Worm (Caenorhabditis elegans) whole organism, L4 larva: Measurements from ENCODE around the gene gur-3.

Source experiments
- F26F4.8 ChIP-seq: fragments of 200-800 bp; sonication (Bioruptor generic); conservative IDR thresholded peaks from 2 replicates; pipeline ENCODE4 v1.3.6; 2022; ENCODE audit warnings: missing genetic modification characterization, missing compliant biosample characterization
- F37D6.2 ChIP-seq: sonication (generic microtip); optimal IDR thresholded peaks from 2 replicates; lab custom pipeline; 2016; ENCODE audit warnings: mild to moderate bottlenecking, missing genetic modification characterization, missing compliant biosample characterization
- F44E2.7 ChIP-seq: fragments of 200-800 bp; sonication (Bioruptor generic); IDR thresholded peaks from 2 replicates; pipeline ENCODE4 v2.1.2; 2022; ENCODE audit warnings: missing genetic modification characterization, missing compliant biosample characterization
- T26A8.4 ChIP-seq: fragments of 200-800 bp; sonication (Bioruptor generic); IDR thresholded peaks from 2 replicates; pipeline ENCODE4 v1.3.6; 2022; ENCODE audit warnings: missing genetic modification characterization, missing compliant biosample characterization
- Y48G9A.11 ChIP-seq: fragments of 200-800 bp; sonication (Bioruptor generic); IDR thresholded peaks from 2 replicates; pipeline ENCODE4 v1.3.6; 2022; ENCODE audit warnings: missing genetic modification reagents, missing genetic modification characterization, missing compliant biosample characterization
- ZK337.2 ChIP-seq: fragments of 200-800 bp; sonication (Bioruptor generic); IDR thresholded peaks from 2 replicates; pipeline ENCODE4 v1.3.6; 2022; ENCODE audit warnings: missing genetic modification reagents, missing genetic modification characterization, missing compliant biosample characterization
- ZK546.5 ChIP-seq, 2 experiments: sonication (generic microtip); optimal IDR thresholded peaks; 2 replicates each; lab custom pipeline; 2017; ENCODE audit warnings: missing biosample characterization in 2 of 2, missing genetic modification characterization in 2 of 2
- ama-1 ChIP-seq: fragments of 150-350 bp; optimal IDR thresholded peaks from 2 replicates; lab custom pipeline; 2014; ENCODE audit warnings: inconsistent platforms, mixed read lengths
- arid-1 ChIP-seq: fragments of 200-800 bp; sonication (Bioruptor generic); conservative IDR thresholded peaks from 2 replicates; pipeline ENCODE4 v1.3.6; 2022; ENCODE audit warnings: missing genetic modification reagents, missing genetic modification characterization, missing compliant biosample characterization
- ceh-20 ChIP-seq: fragments of 200-800 bp; sonication (Bioruptor generic); IDR thresholded peaks from 2 replicates; pipeline ENCODE4 v1.3.6; 2022; ENCODE audit warnings: missing genetic modification reagents, missing genetic modification characterization, missing compliant biosample characterization
- ceh-44 ChIP-seq: fragments of 200-800 bp; sonication (Bioruptor generic); IDR thresholded peaks from 2 replicates; pipeline ENCODE4 v1.3.6; 2022; ENCODE audit warnings: missing genetic modification reagents, missing genetic modification characterization, missing compliant biosample characterization
- ceh-82 ChIP-seq: sonication (generic microtip); optimal IDR thresholded peaks from 2 replicates; lab custom pipeline; 2017; ENCODE audit warnings: missing biosample characterization, missing genetic modification characterization
- ces-1 ChIP-seq: fragments of 150-350 bp; sonication (generic microtip); optimal IDR thresholded peaks from 4 replicates; lab custom pipeline; 2014; ENCODE audit warnings: missing biosample characterization, missing genetic modification reagents, missing genetic modification characterization
- ctbp-1 ChIP-seq: fragments of 200-800 bp; sonication (Bioruptor generic); IDR thresholded peaks from 2 replicates; pipeline ENCODE4 v1.3.6; 2022; ENCODE audit warnings: missing genetic modification reagents, missing genetic modification characterization, missing compliant biosample characterization
- daf-12 ChIP-seq: fragments of 150-350 bp; optimal IDR thresholded peaks from 2 replicates; lab custom pipeline; 2014; ENCODE audit warnings: missing biosample characterization, missing genetic modification reagents, missing genetic modification characterization
- daf-16 ChIP-seq, 3 experiments: sonication (generic microtip); optimal IDR thresholded peaks; 2 replicates each; lab custom pipeline; 2016 to 2017; ENCODE audit warnings: missing genetic modification characterization in 3 of 3, missing genetic modification reagents in 3 of 3, mild to moderate bottlenecking in 2 of 3, missing compliant biosample characterization in 2 of 3, missing biosample characterization in 1 of 3, moderate library complexity in 1 of 3
- dpl-1 ChIP-seq: fragments of 150-350 bp; optimal IDR thresholded peaks from 2 replicates; lab custom pipeline; 2014; ENCODE audit warnings: missing biosample characterization, missing genetic modification reagents, missing genetic modification characterization
- dve-1 ChIP-seq: sonication (generic microtip); optimal IDR thresholded peaks from 2 replicates; lab custom pipeline; 2017; ENCODE audit warnings: antibody characterized with exemption, mild to moderate bottlenecking, missing genetic modification characterization, missing compliant biosample characterization; ENCODE audit not compliant: insufficient read depth
- egl-27 ChIP-seq: sonication (generic microtip); optimal IDR thresholded peaks from 3 replicates; lab custom pipeline; 2017; ENCODE audit warnings: missing biosample characterization, missing genetic modification reagents, missing genetic modification characterization
- egl-43 ChIP-seq: fragments of 200-800 bp; sonication (Bioruptor generic); IDR thresholded peaks from 2 replicates; pipeline ENCODE4 v1.3.6; 2022; ENCODE audit warnings: missing genetic modification reagents, missing genetic modification characterization, missing compliant biosample characterization
- hif-1 ChIP-seq, 2 experiments: sonication (generic microtip); optimal IDR thresholded peaks; 2 replicates each; lab custom pipeline; 2016 to 2017; ENCODE audit warnings: missing compliant biosample characterization in 2 of 2, missing genetic modification characterization in 2 of 2, missing genetic modification reagents in 2 of 2, missing genotype in 2 of 2, mild to moderate bottlenecking in 1 of 2
- hlh-11 ChIP-seq: fragments of 200-800 bp; sonication (Bioruptor generic); optimal IDR thresholded peaks from 2 replicates; lab custom pipeline; 2018; ENCODE audit warnings: mild to moderate bottlenecking, missing genetic modification characterization, missing compliant biosample characterization
- lin-29 ChIP-seq: fragments of 200-800 bp; sonication (Bioruptor generic); IDR thresholded peaks from 2 replicates; pipeline ENCODE4 v1.3.6; 2022; ENCODE audit warnings: missing genetic modification reagents, missing genetic modification characterization, missing compliant biosample characterization
- lin-39 ChIP-seq: fragments of 150-350 bp; optimal IDR thresholded peaks from 2 replicates; lab custom pipeline; 2014; ENCODE audit warnings: missing biosample characterization, missing genetic modification reagents, missing genetic modification characterization
- lir-3 ChIP-seq: sonication (generic microtip); optimal IDR thresholded peaks from 2 replicates; lab custom pipeline; 2016; ENCODE audit warnings: mild to moderate bottlenecking, missing genetic modification characterization, missing compliant biosample characterization
- lsy-2 ChIP-seq, 2 experiments: fragments of 150-350 bp in 1 of 2; sonication (generic microtip) in 1 of 2; optimal IDR thresholded peaks; 2 replicates each; lab custom pipeline; 2014 to 2017; ENCODE audit warnings: missing biosample characterization in 2 of 2, missing genetic modification characterization in 2 of 2
- mep-1 ChIP-seq: fragments of 150-350 bp; sonication (generic microtip); optimal IDR thresholded peaks from 3 replicates; lab custom pipeline; 2014; ENCODE audit warnings: missing biosample characterization, missing genetic modification characterization
- mes-2 ChIP-seq: sonication (generic microtip); optimal IDR thresholded peaks from 2 replicates; lab custom pipeline; 2016; ENCODE audit warnings: missing genotype, mild to moderate bottlenecking, missing genetic modification characterization, missing compliant biosample characterization; ENCODE audit not compliant: poor library complexity, severe bottlenecking
- mxl-2 ChIP-seq: fragments of 200-800 bp; sonication (Bioruptor generic); conservative IDR thresholded peaks from 2 replicates; pipeline ENCODE4 v1.3.6; 2022; ENCODE audit warnings: missing genetic modification reagents, missing genetic modification characterization, missing compliant biosample characterization
- nhr-102 ChIP-seq: sonication (generic microtip); optimal IDR thresholded peaks from 2 replicates; lab custom pipeline; 2016; ENCODE audit warnings: mild to moderate bottlenecking, missing genetic modification characterization, moderate library complexity, missing compliant biosample characterization
- nhr-237 ChIP-seq: sonication (generic microtip); optimal IDR thresholded peaks from 2 replicates; lab custom pipeline; 2017; ENCODE audit warnings: missing biosample characterization, missing genetic modification characterization
- nhr-25 ChIP-seq: sonication (generic microtip); optimal IDR thresholded peaks from 2 replicates; lab custom pipeline; 2017; ENCODE audit warnings: missing genetic modification characterization, mild to moderate bottlenecking, missing compliant biosample characterization, antibody characterized with exemption, moderate library complexity, borderline replicate concordance; ENCODE audit not compliant: insufficient read depth
- nhr-77 ChIP-seq: fragments of 150-350 bp; optimal IDR thresholded peaks from 2 replicates; lab custom pipeline; 2014; ENCODE audit warnings: missing biosample characterization, missing genetic modification characterization
- tag-97 ChIP-seq: fragments of 200-800 bp; sonication (Bioruptor generic); IDR thresholded peaks from 2 replicates; pipeline ENCODE4 v1.3.6; 2022; ENCODE audit warnings: missing genetic modification characterization, missing compliant biosample characterization
- tra-1 ChIP-seq: fragments of 200-800 bp; sonication (Bioruptor generic); IDR thresholded peaks from 2 replicates; pipeline ENCODE4 v1.3.6; 2022; ENCODE audit warnings: missing genetic modification reagents, missing genetic modification characterization, missing compliant biosample characterization
- unc-62 ChIP-seq, 3 experiments: fragments of 150-350 bp in 1 of 3; sonication (generic microtip); optimal IDR thresholded peaks in 2 of 3; peaks in 1 of 3; 1 replicate in 1 of 3; 2 replicates in 2 of 3; lab custom pipeline; 2014 to 2017; ENCODE audit warnings: missing biosample characterization in 3 of 3, missing genetic modification characterization in 3 of 3, missing genetic modification reagents in 3 of 3, missing genotype in 1 of 3
- vab-7 ChIP-seq: fragments of 200-800 bp; sonication (Bioruptor generic); IDR thresholded peaks from 2 replicates; pipeline ENCODE4 v1.3.6; 2022; ENCODE audit warnings: missing genetic modification reagents, missing genetic modification characterization, missing compliant biosample characterization
- zag-1 ChIP-seq: fragments of 150-350 bp; optimal IDR thresholded peaks from 2 replicates; lab custom pipeline; 2014; ENCODE audit warnings: missing biosample characterization, missing genetic modification characterization
- zfp-2 ChIP-seq: sonication (generic microtip); optimal IDR thresholded peaks from 2 replicates; lab custom pipeline; 2016; ENCODE audit warnings: mild to moderate bottlenecking, missing genetic modification characterization, missing compliant biosample characterization
- zip-11 ChIP-seq: fragments of 200-800 bp; sonication (Bioruptor generic); IDR thresholded peaks from 2 replicates; pipeline ENCODE4 v1.3.6; 2022; ENCODE audit warnings: missing genetic modification characterization, missing compliant biosample characterization
- zip-2 ChIP-seq: fragments of 150-350 bp; optimal IDR thresholded peaks from 2 replicates; lab custom pipeline; 2014; ENCODE audit warnings: missing biosample characterization, missing genetic modification characterization
- ztf-11 ChIP-seq: fragments of 150-350 bp; optimal IDR thresholded peaks from 2 replicates; lab custom pipeline; 2014; ENCODE audit warnings: missing biosample characterization, missing genetic modification characterization

The gur-3 gene

DNA sequence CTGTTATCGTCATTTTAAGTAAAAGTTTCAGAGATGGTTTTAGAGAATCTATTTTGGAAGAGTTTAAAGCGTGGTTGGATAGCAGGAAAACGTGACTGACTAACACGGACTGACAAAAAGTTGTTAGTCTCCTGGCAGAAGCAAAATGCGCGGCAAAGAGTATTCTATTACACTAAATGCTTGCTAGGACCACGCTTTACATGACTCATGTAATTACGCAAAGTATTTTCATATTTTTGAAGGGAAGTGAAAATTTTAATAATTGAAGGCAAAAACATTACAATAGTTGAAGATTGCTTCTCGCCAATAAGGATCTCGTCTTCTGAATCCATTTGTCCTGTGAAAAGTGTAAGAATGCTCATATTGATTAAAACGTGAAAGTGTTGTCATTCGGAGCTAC lies at the start of gene gur-3:
TSS of gene gur-3 (minus strand) at position 101 of the 400 bp plus-strand sequence.
- TF ChIP-seq zip-11, result no peak
- no peak for TF ChIP-seq tra-1 (GFP tag; lab: Robert Waterston, UW)
- TF ChIP-seq lin-39, result no peak
- no peak for TF ChIP-seq F44E2.7 (GFP tag; lab: Robert Waterston, UW)
- TF ChIP-seq egl-43, result no peak
- no peak for TF ChIP-seq zip-2 (tag; lab: Kevin White, UChicago)
- TF ChIP-seq mxl-2 (GFP tag; lab: Robert Waterston, UW), result no peak
- no peak for TF ChIP-seq nhr-77 (tag; lab: Kevin White, UChicago)
- no peak for TF ChIP-seq lsy-2 (tag; optimal IDR thresholded peaks at IDR 0.05; lab: Kevin White, UChicago)
- TF ChIP-seq hif-1 (tag; optimal IDR thresholded peaks at IDR 0.05; lab: Kevin White, UChicago), result no peak
- TF ChIP-seq ceh-82 (tag; lab: Kevin White, UChicago), result no peak
- TF ChIP-seq ZK546.5 (tag; optimal IDR thresholded peaks at IDR 0.05; lab: Kevin White, UChicago), result no peak
- no peak for TF ChIP-seq hlh-11 (tag; lab: Kevin White, UChicago)
- TF ChIP-seq T26A8.4 (GFP tag; lab: Robert Waterston, UW), result no peak
- no peak for TF ChIP-seq zag-1 (tag; lab: Kevin White, UChicago)
- TF ChIP-seq Y48G9A.11 (GFP tag; lab: Robert Waterston, UW), result no peak
- TF ChIP-seq mep-1, result no peak
- no peak for TF ChIP-seq tag-97 (GFP tag; lab: Robert Waterston, UW)

DNA sequence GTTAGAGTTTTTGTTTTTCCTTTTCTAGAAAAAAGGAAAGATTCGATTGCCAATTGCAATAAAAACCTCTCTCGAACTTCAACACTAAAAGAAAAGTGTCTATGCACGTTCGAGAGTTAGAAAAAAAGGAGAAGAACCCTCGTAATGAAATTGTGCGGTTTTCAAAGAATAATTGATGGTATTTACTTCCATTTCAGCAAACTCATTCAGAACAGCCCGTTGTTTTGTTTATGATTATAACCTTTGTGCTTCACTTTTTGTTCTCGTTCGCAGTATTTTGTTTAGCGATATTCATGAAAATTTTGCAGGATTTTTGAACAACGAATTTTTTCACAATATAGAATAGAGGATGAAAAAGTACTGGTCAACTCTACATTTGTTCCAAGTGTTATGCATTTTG lies 47.9 kb upstream of the gur-3 start, which contains the start of gene lgc-41:
TSS of gene lgc-41 (plus strand) at position 301 of the 400 bp plus-strand sequence.
- no peak for TF ChIP-seq ceh-20
- TF ChIP-seq mes-2 (tag; lab: Kevin White, UChicago), result no peak
- TF ChIP-seq lsy-2 (tag; optimal IDR thresholded peaks at IDR 0.05; lab: Kevin White, UChicago), result no peak
- TF ChIP-seq nhr-237, result no peak
- TF ChIP-seq F37D6.2 (tag; lab: Kevin White, UChicago), result no peak
- no peak for TF ChIP-seq daf-16 (GFP tag; optimal IDR thresholded peaks at IDR 0.05; lab: Kevin White, UChicago)
- TF ChIP-seq daf-16 (tag; optimal IDR thresholded peaks at IDR 0.05; lab: Kevin White, UChicago), result no peak
- TF ChIP-seq lir-3 (tag; lab: Kevin White, UChicago), result no peak
- TF ChIP-seq daf-12, result no peak
- no peak for TF ChIP-seq nhr-102 (tag; lab: Kevin White, UChicago)
- TF ChIP-seq ama-1, result no peak
- TF ChIP-seq ZK337.2 (GFP tag; lab: Robert Waterston, UW), result no peak
- TF ChIP-seq egl-27 (tag; lab: Kevin White, UChicago), result no peak
- no peak for TF ChIP-seq ceh-44 (GFP tag; lab: Robert Waterston, UW)
- TF ChIP-seq ctbp-1 (GFP tag; lab: Robert Waterston, UW), result no peak
- TF ChIP-seq dve-1 (tag; lab: Kevin White, UChicago), result no peak
- TF ChIP-seq mxl-2 (GFP tag; lab: Robert Waterston, UW), result no peak
- no peak for TF ChIP-seq nhr-77 (tag; lab: Kevin White, UChicago)
- no peak for TF ChIP-seq arid-1 (GFP tag; lab: Robert Waterston, UW)

DNA sequence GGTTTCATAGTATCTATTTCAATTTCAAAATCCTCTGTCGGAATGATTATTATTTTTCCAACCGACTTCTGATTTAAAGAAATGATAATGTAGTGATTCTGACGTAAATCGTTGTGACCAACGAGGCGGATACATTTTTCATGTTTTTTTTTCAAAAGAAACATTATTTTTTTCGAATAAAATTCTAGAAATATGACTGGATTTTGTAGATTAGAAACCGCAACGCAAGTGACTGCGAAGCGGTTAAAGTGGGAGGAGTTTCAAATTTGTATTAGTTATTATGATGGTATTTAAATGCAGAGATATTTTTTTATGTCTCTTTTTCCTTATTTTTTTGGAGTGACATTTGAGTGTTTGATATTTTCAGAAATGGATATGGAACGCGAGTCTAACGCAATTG lies 40.9 kb upstream of the gur-3 start, which contains the start of gene C39B10.5:
TSS of gene C39B10.5 (plus strand) at position 362 of the 400 bp plus-strand sequence.
- no peak for TF ChIP-seq dpl-1 (GFP tag; lab: Kevin White, UChicago)

DNA sequence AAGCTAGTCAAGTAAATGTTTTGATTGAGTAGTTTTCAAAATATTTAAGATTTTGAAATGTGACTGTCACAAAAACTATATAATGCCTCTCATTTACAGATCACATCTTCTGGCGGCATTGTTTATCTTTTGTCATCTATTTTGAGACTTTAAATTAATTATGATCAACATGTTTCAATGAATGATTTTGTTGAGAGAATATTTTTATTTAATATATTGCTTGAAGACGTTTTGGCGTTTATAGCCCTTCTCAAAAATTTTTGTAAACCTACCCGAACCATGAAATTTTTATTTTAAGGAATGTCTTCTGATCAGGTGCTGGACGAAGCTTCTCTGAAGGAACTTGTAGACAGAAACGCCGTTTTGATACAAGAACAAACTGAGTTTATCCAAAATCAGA lies 38.6 kb upstream of the gur-3 start, which contains the start of gene C39B10.4:
TSS of gene C39B10.4 (plus strand) at position 301 of the 400 bp plus-strand sequence.
- TF ChIP-seq zfp-2 (tag; lab: Kevin White, UChicago) (no peak), nhr-25 (tag; lab: Kevin White, UChicago) (no peak), unc-62 (GFP tag; optimal IDR thresholded peaks at IDR 0.05 in 1 of 2; lab: Kevin White, UChicago) (no peak), unc-62 (tag; optimal IDR thresholded peaks at IDR 0.05; lab: Kevin White, UChicago) (no peak), vab-7 (no peak), ztf-11 (tag; lab: Kevin White, UChicago) (no peak), ces-1 (no peak), arid-1 (GFP tag; lab: Robert Waterston, UW) (no peak), nhr-77 (tag; lab: Kevin White, UChicago) (no peak), mep-1 (no peak), lin-29 (GFP tag; lab: Robert Waterston, UW) (no peak), egl-43 (no peak), tag-97 (GFP tag; lab: Robert Waterston, UW) (no peak), F26F4.8 (GFP tag; lab: Robert Waterston, UW) (no peak), Y48G9A.11 (GFP tag; lab: Robert Waterston, UW) (no peak), ZK337.2 (GFP tag; lab: Robert Waterston, UW) (no peak)
